ENCODE assay signal across 5 fruit fly cellular contexts in the genomic region with DNA sequence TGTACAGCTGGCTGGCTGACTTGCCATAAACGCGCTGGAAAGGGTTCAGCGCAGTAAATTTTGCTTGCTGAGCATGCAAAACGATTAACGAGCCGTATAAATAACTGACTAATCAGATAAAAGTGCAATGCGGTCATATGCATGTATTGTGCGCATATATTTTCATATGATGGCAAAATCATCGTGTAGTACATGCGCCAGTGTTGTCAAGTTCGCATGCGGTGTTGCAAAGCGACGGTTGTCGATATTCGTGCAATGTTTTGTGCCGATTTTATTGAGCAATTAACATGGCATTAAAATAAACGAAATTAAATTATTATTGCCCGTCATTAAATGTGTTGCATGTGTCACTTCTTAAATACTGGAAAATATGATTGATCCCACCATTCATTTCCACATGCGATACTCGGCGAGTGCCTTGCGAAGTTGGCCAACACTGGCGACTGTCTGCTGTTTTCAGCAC.
A peak's percentile ranks its signal among the peaks of the same experiment; 100 is the strongest.
TF ChIP-seq lines count a peak whose summit lies in the region.

No protein-coding gene starts in this region.

- TF ChIP-seq CTCF in whole organism, embryonic (GFP tag; optimal IDR thresholded peaks at IDR 0.05; lab: Kevin White, UChicago) = peak; percentile 12

TF ChIP-seq in whole organism, adult, 20 proteins besides CTCF, POLR2A, EP300 and RAD21 (continues in another document):
- TF ChIP-seq CG33017 (tag; optimal IDR thresholded peaks at IDR 0.05; lab: Kevin White, UChicago) = peak; percentile 75
- TF ChIP-seq cnc (optimal IDR thresholded peaks at IDR 0.05; lab: Kevin White, UChicago) = no peak
- TF ChIP-seq CG12768 (GFP tag; optimal IDR thresholded peaks at IDR 0.05; lab: Kevin White, UChicago) = peak; percentile 96
- peak; percentile 90 for TF ChIP-seq CG7101 (tag; optimal IDR thresholded peaks at IDR 0.05; lab: Kevin White, UChicago)
- peak; percentile 95 for TF ChIP-seq Hr96 (GFP tag; optimal IDR thresholded peaks at IDR 0.05; lab: Kevin White, UChicago)
- peak; percentile 93 for TF ChIP-seq CG5204 (GFP tag; optimal IDR thresholded peaks at IDR 0.05; lab: Kevin White, UChicago)
- TF ChIP-seq CG14711 (tag; optimal IDR thresholded peaks at IDR 0.05; lab: Kevin White, UChicago) = peak; percentile 83
- TF ChIP-seq bab1 (GFP tag; optimal IDR thresholded peaks at IDR 0.05; lab: Kevin White, UChicago) = peak; percentile 74
- no peak for TF ChIP-seq kay (GFP tag; lab: Kevin White, UChicago; ENCODE audit: borderline replicate concordance)
- peak; percentile 97 for TF ChIP-seq CG1620 (GFP tag; optimal IDR thresholded peaks at IDR 0.05; lab: Kevin White, UChicago)
- peak; percentile 68 for TF ChIP-seq cic (GFP tag; optimal IDR thresholded peaks at IDR 0.05; lab: Kevin White, UChicago)
- peak; percentile 97 for TF ChIP-seq Crg-1 (GFP tag; optimal IDR thresholded peaks at IDR 0.05; lab: Kevin White, UChicago)
- TF ChIP-seq Mnt (GFP tag; optimal IDR thresholded peaks at IDR 0.05; lab: Kevin White, UChicago) = peak; percentile 91
- peak; percentile 84 for TF ChIP-seq CG7045 (GFP tag; optimal IDR thresholded peaks at IDR 0.05; lab: Kevin White, UChicago)
- TF ChIP-seq tj (GFP tag; optimal IDR thresholded peaks at IDR 0.05; lab: Kevin White, UChicago) = peak; percentile 88
- TF ChIP-seq ovo (GFP tag; optimal IDR thresholded peaks at IDR 0.05; lab: Kevin White, UChicago) = peak; percentile 90
- TF ChIP-seq CG11617 (GFP tag; optimal IDR thresholded peaks at IDR 0.05; lab: Kevin White, UChicago) = peak; percentile 79

TF ChIP-seq in whole organism, embryonic, 481 proteins besides CTCF, POLR2A, EP300 and RAD21 (continues in another document):
- TF ChIP-seq CG6689 (GFP tag; IDR thresholded peaks at IDR 0.05; lab: Robert Waterston, UW) = peak; percentile 83
- no peak for TF ChIP-seq CG8478 (optimal IDR thresholded peaks at IDR 0.05; lab: Kevin White, UChicago)
- peak; percentile 72 for TF ChIP-seq CG12299 (tag; optimal IDR thresholded peaks at IDR 0.05; lab: Kevin White, UChicago)
- TF ChIP-seq CG10209 (GFP tag; optimal IDR thresholded peaks at IDR 0.05; lab: Kevin White, UChicago) = peak; percentile 69
- TF ChIP-seq D19B (GFP tag; optimal IDR thresholded peaks at IDR 0.05; lab: Kevin White, UChicago) = peak; percentile 49
- peak; percentile 19 for TF ChIP-seq Usf (GFP tag; optimal IDR thresholded peaks at IDR 0.05; lab: Kevin White, UChicago)
- no peak for TF ChIP-seq CG7839 (tag; optimal IDR thresholded peaks at IDR 0.05; lab: Kevin White, UChicago)
- no peak for TF ChIP-seq Dp (GFP tag; optimal IDR thresholded peaks at IDR 0.05; lab: Kevin White, UChicago)
- TF ChIP-seq CG34422 (GFP tag; IDR thresholded peaks at IDR 0.05; lab: Robert Waterston, UW) = peak; percentile 69; the same call in 2 of the 3 replicates
- TF ChIP-seq CG6654 (GFP tag; optimal IDR thresholded peaks at IDR 0.05; lab: Kevin White, UChicago) = peak; percentile 22
- TF ChIP-seq CG15514 (GFP tag; optimal IDR thresholded peaks at IDR 0.05; lab: Kevin White, UChicago) = peak; percentile 75
- TF ChIP-seq cwo (GFP tag; optimal IDR thresholded peaks at IDR 0.05; lab: Kevin White, UChicago) = peak; percentile 13
- peak; percentile 82 for TF ChIP-seq CG11247 (GFP tag; IDR thresholded peaks at IDR 0.05; lab: Robert Waterston, UW)
- peak; percentile 72 for TF ChIP-seq cato (GFP tag; optimal IDR thresholded peaks at IDR 0.05; lab: Kevin White, UChicago; ENCODE audit: borderline replicate concordance)
- peak; percentile 46 for TF ChIP-seq B-H1 (GFP tag; IDR thresholded peaks at IDR 0.05; lab: Robert Waterston, UW)
- peak; percentile 88 for TF ChIP-seq pb (GFP tag; optimal IDR thresholded peaks at IDR 0.05; lab: Kevin White, UChicago)
- peak; percentile 30 for TF ChIP-seq CG7928 (GFP tag; optimal IDR thresholded peaks at IDR 0.05; lab: Kevin White, UChicago)

TF ChIP-seq in whole organism, prepupa, 60 proteins besides CTCF, POLR2A, EP300 and RAD21 (continues in another document):
- TF ChIP-seq eg (GFP tag; IDR thresholded peaks at IDR 0.05; lab: Robert Waterston, UW) (peak; percentile 72), CG10669 (GFP tag; optimal IDR thresholded peaks at IDR 0.05; lab: Kevin White, UChicago) (peak; percentile 68), CG16779 (tag; optimal IDR thresholded peaks at IDR 0.05; lab: Kevin White, UChicago) (peak; percentile 26), CG11294 (GFP tag; IDR thresholded peaks at IDR 0.05; lab: Robert Waterston, UW) (peak; percentile 57; the same call in 1 of the 2 replicates), vri (GFP tag; optimal IDR thresholded peaks at IDR 0.05; lab: Kevin White, UChicago) (peak; percentile 78), CG7368 (GFP tag; optimal IDR thresholded peaks at IDR 0.05; lab: Kevin White, UChicago) (peak; percentile 72), CG4318 (GFP tag; optimal IDR thresholded peaks at IDR 0.05; lab: Kevin White, UChicago) (peak; percentile 21), CG6808 (GFP tag; optimal IDR thresholded peaks at IDR 0.05; lab: Kevin White, UChicago) (peak; percentile 51), cyc (GFP tag; optimal IDR thresholded peaks at IDR 0.05; lab: Kevin White, UChicago) (peak; percentile 88), Met (GFP tag; optimal IDR thresholded peaks at IDR 0.05; lab: Kevin White, UChicago) (peak; percentile 84), CG34406 (GFP tag; optimal IDR thresholded peaks at IDR 0.05; lab: Kevin White, UChicago) (peak; percentile 70), ss (GFP tag; optimal IDR thresholded peaks at IDR 0.05; lab: Kevin White, UChicago) (peak in 1 of 2 experiments; percentile 66), salr (GFP tag; optimal IDR thresholded peaks at IDR 0.05; lab: Kevin White, UChicago) (peak in 1 of 2 experiments; percentile 44), CG11902 (GFP tag; optimal IDR thresholded peaks at IDR 0.05; lab: Kevin White, UChicago) (peak; percentile 80), fkh (GFP tag; optimal IDR thresholded peaks at IDR 0.05; lab: Kevin White, UChicago) (peak; percentile 26), Ets96B (tag; optimal IDR thresholded peaks at IDR 0.05; lab: Kevin White, UChicago) (peak; percentile 55), pdm3 (GFP tag; optimal IDR thresholded peaks at IDR 0.05; lab: Kevin White, UChicago) (peak; percentile 82)

TF ChIP-seq in whole organism, pupa, 21 proteins besides CTCF, POLR2A, EP300 and RAD21 (continues in another document):
- TF ChIP-seq CG12605 (GFP tag; IDR thresholded peaks at IDR 0.05; lab: Robert Waterston, UW) (no peak), CG13204 (GFP tag; optimal IDR thresholded peaks at IDR 0.05; lab: Kevin White, UChicago) (no peak), EcR (GFP tag; optimal IDR thresholded peaks at IDR 0.05; lab: Kevin White, UChicago) (no peak), CG32121 (GFP tag; IDR thresholded peaks at IDR 0.05; lab: Robert Waterston, UW) (peak; percentile 61), CG34367 (tag; optimal IDR thresholded peaks at IDR 0.05; lab: Kevin White, UChicago) (peak; percentile 44), Pif1B (GFP tag; optimal IDR thresholded peaks at IDR 0.05; lab: Kevin White, UChicago) (peak; percentile 54), CG9948 (tag; optimal IDR thresholded peaks at IDR 0.05; lab: Kevin White, UChicago) (peak; percentile 31), CG8301 (tag; optimal IDR thresholded peaks at IDR 0.05; lab: Kevin White, UChicago) (peak; percentile 61), CG17806 (tag; optimal IDR thresholded peaks at IDR 0.05; lab: Kevin White, UChicago) (peak; percentile 59), D1 (tag; optimal IDR thresholded peaks at IDR 0.05; lab: Kevin White, UChicago) (no peak), CG8159 (tag; optimal IDR thresholded peaks at IDR 0.05; lab: Kevin White, UChicago) (peak; percentile 46), Snoo (tag; optimal IDR thresholded peaks at IDR 0.05; lab: Kevin White, UChicago) (peak; percentile 68), gl (tag; optimal IDR thresholded peaks at IDR 0.05; lab: Kevin White, UChicago) (peak; percentile 6), rn (GFP tag; IDR thresholded peaks at IDR 0.05; lab: Robert Waterston, UW) (peak; percentile 41; the same call in 1 of the 2 replicates), CG15710 (tag; optimal IDR thresholded peaks at IDR 0.05; lab: Kevin White, UChicago) (peak; percentile 69), CG14655 (GFP tag; optimal IDR thresholded peaks at IDR 0.05; lab: Kevin White, UChicago) (no peak), Pif1A (GFP tag; optimal IDR thresholded peaks at IDR 0.05; lab: Kevin White, UChicago) (peak; percentile 74), CG10348 (GFP tag; IDR thresholded peaks at IDR 0.05; lab: Robert Waterston, UW) (no peak), fd96Ca (GFP tag; IDR thresholded peaks at IDR 0.05; lab: Robert Waterston, UW) (peak; percentile 85), Ets98B (GFP tag; IDR thresholded peaks at IDR 0.05; lab: Robert Waterston, UW) (peak; percentile 78)

TF ChIP-seq in whole organism, wandering third instar larva, 38 proteins besides CTCF, POLR2A, EP300 and RAD21 (continues in another document):
- peak; percentile 83 for TF ChIP-seq dsf (GFP tag; optimal IDR thresholded peaks at IDR 0.05; lab: Kevin White, UChicago; ENCODE audit: borderline replicate concordance)
- no peak for TF ChIP-seq lola (GFP tag; optimal IDR thresholded peaks at IDR 0.05; lab: Kevin White, UChicago)
- peak; percentile 83 for TF ChIP-seq Hr83 (GFP tag; optimal IDR thresholded peaks at IDR 0.05; lab: Kevin White, UChicago; ENCODE audit: poor library complexity, severe bottlenecking)
- TF ChIP-seq Vsx2 (GFP tag; optimal IDR thresholded peaks at IDR 0.05; lab: Kevin White, UChicago; ENCODE audit: partially characterized antibody) = no peak
- no peak for TF ChIP-seq pan (optimal IDR thresholded peaks at IDR 0.05; lab: Kevin White, UChicago)
- peak; percentile 75 for TF ChIP-seq dmrt93B (GFP tag; optimal IDR thresholded peaks at IDR 0.05; lab: Kevin White, UChicago)
- TF ChIP-seq foxo (GFP tag; optimal IDR thresholded peaks at IDR 0.05; lab: Kevin White, UChicago) = peak; percentile 73 to 92
- peak; percentile 88 for TF ChIP-seq GATAd (GFP tag; optimal IDR thresholded peaks at IDR 0.05; lab: Kevin White, UChicago)
- peak; percentile 87 for TF ChIP-seq ey (GFP tag; optimal IDR thresholded peaks at IDR 0.05; lab: Kevin White, UChicago)
- TF ChIP-seq h (GFP tag; optimal IDR thresholded peaks at IDR 0.05; lab: Kevin White, UChicago) = peak; percentile 92
- no peak for TF ChIP-seq Abd-B (GFP tag; optimal IDR thresholded peaks at IDR 0.05; lab: Kevin White, UChicago)
- TF ChIP-seq jim (GFP tag; optimal IDR thresholded peaks at IDR 0.05; lab: Kevin White, UChicago) = no peak
- no peak for TF ChIP-seq Hr78 (GFP tag; optimal IDR thresholded peaks at IDR 0.05; lab: Kevin White, UChicago)
- peak; percentile 44 for TF ChIP-seq Mio (GFP tag; optimal IDR thresholded peaks at IDR 0.05; lab: Kevin White, UChicago)
- TF ChIP-seq fru (GFP tag; optimal IDR thresholded peaks at IDR 0.05; lab: Kevin White, UChicago) = peak; percentile 88
- TF ChIP-seq CG32264 (GFP tag; optimal IDR thresholded peaks at IDR 0.05; lab: Kevin White, UChicago) = peak; percentile 74
- no peak for TF ChIP-seq usp (GFP tag; optimal IDR thresholded peaks at IDR 0.05; lab: Kevin White, UChicago)
- TF ChIP-seq woc (GFP tag; optimal IDR thresholded peaks at IDR 0.05; lab: Kevin White, UChicago) = no peak
- TF ChIP-seq Myc (optimal IDR thresholded peaks at IDR 0.05; lab: Kevin White, UChicago) = peak; percentile 78
- TF ChIP-seq CrebA (GFP tag; optimal IDR thresholded peaks at IDR 0.05; lab: Kevin White, UChicago; ENCODE audit: borderline replicate concordance) = no peak
